Worm (Caenorhabditis elegans) whole organism, young adult: ENCODE data around the gene clec-190.

ENCODE experiments used
- ceh-40 ChIP-seq: fragments of 200-800 bp; sonication (Bioruptor generic); IDR thresholded peaks from 2 replicates; pipeline ENCODE4 v1.3.6; 2022; ENCODE audit warnings: missing genetic modification characterization, missing compliant biosample characterization
- somi-1 ChIP-seq: fragments of 200-800 bp; sonication (Bioruptor generic); optimal IDR thresholded peaks from 2 replicates; lab custom pipeline; 2018; ENCODE audit warnings: mild to moderate bottlenecking, missing genetic modification characterization, missing compliant biosample characterization
- ztf-25 ChIP-seq: fragments of 200-800 bp; sonication (Bioruptor generic); IDR thresholded peaks from 2 replicates; pipeline ENCODE4 v1.3.6; 2022; ENCODE audit warnings: missing genetic modification reagents, missing genetic modification characterization, missing compliant biosample characterization

- TF ChIP-seq ceh-40 (GFP tag; lab: Robert Waterston, UW), result no peak
- no peak for TF ChIP-seq ztf-25 (GFP tag; lab: Robert Waterston, UW)
- TF ChIP-seq somi-1 (GFP tag; lab: Kevin White, UChicago), result no peak
These were observed 12.8 kb downstream of the clec-190 start, which contains the start of gene M199.134 for ce11 chrIV:15113117-15113516.
